Fruit fly (Drosophila melanogaster): ENCODE results near the gene GatC.
A peak's percentile ranks its signal among the peaks of the same experiment; 100 is the strongest.

GatC gene

dm6 chr2L:13801166-13801565 is 31.7 kb downstream of the GatC start (continued):
- TF ChIP-seq Fer1 (GFP tag; optimal IDR thresholded peaks at IDR 0.05): peak; percentile 35
- peak; percentile 76 for TF ChIP-seq ATbp (GFP tag; optimal IDR thresholded peaks at IDR 0.05)
- TF ChIP-seq CG9932 (GFP tag; IDR thresholded peaks at IDR 0.05): no peak
- no peak for TF ChIP-seq Elba2 (GFP tag; optimal IDR thresholded peaks at IDR 0.05)
- TF ChIP-seq ranshi (GFP tag; IDR thresholded peaks at IDR 0.05): no peak
- no peak for TF ChIP-seq CG12942 (GFP tag; optimal IDR thresholded peaks at IDR 0.05)
- no peak for TF ChIP-seq eve (GFP tag; optimal IDR thresholded peaks at IDR 0.05)
- TF ChIP-seq CG1233 (GFP tag; optimal IDR thresholded peaks at IDR 0.05): peak; percentile 11
- TF ChIP-seq CG12299 (tag; optimal IDR thresholded peaks at IDR 0.05): no peak
- TF ChIP-seq CG11456 (GFP tag; IDR thresholded peaks at IDR 0.05): no peak
- TF ChIP-seq jing (GFP tag; optimal IDR thresholded peaks at IDR 0.05): no peak
- no peak for TF ChIP-seq kay (GFP tag; optimal IDR thresholded peaks at IDR 0.05)
- TF ChIP-seq btn (GFP tag; optimal IDR thresholded peaks at IDR 0.05): no peak
- TF ChIP-seq CG12236 (GFP tag; optimal IDR thresholded peaks at IDR 0.05): no peak
- TF ChIP-seq disco-r (GFP tag; optimal IDR thresholded peaks at IDR 0.05): no peak
- no peak for TF ChIP-seq jumu (GFP tag; optimal IDR thresholded peaks at IDR 0.05)
- TF ChIP-seq NK7.1 (GFP tag; optimal IDR thresholded peaks at IDR 0.05): no peak
- peak; percentile 23 for TF ChIP-seq CG18599 (GFP tag; optimal IDR thresholded peaks at IDR 0.05)
- TF ChIP-seq wek (GFP tag; optimal IDR thresholded peaks at IDR 0.05): peak; percentile 8
- TF ChIP-seq caup (GFP tag; optimal IDR thresholded peaks at IDR 0.05; ENCODE audit: severe bottlenecking): no peak
- TF ChIP-seq sisA (GFP tag; IDR thresholded peaks at IDR 0.05): no peak
- no peak for TF ChIP-seq CG16863 (GFP tag; optimal IDR thresholded peaks at IDR 0.05)
- no peak for TF ChIP-seq sug (tag; optimal IDR thresholded peaks at IDR 0.05)
- no peak for TF ChIP-seq CG42726 (GFP tag; IDR thresholded peaks at IDR 0.05; ENCODE audit: partially characterized antibody)
- TF ChIP-seq CG17359 (tag; optimal IDR thresholded peaks at IDR 0.05): peak; percentile 50
- TF ChIP-seq HmgZ (tag; optimal IDR thresholded peaks at IDR 0.05): no peak
- TF ChIP-seq chn (GFP tag; optimal IDR thresholded peaks at IDR 0.05): no peak
- peak; percentile 12 for TF ChIP-seq CG17385 (GFP tag; optimal IDR thresholded peaks at IDR 0.05)
- TF ChIP-seq CG15073 (GFP tag; optimal IDR thresholded peaks at IDR 0.05): no peak
- TF ChIP-seq Dref (GFP tag; IDR thresholded peaks at IDR 0.05): no peak
- no peak for TF ChIP-seq run (tag; optimal IDR thresholded peaks at IDR 0.05)
- no peak for TF ChIP-seq yki (optimal IDR thresholded peaks at IDR 0.05)
- TF ChIP-seq nerfin-2 (GFP tag; IDR thresholded peaks at IDR 0.05; ENCODE audit: partially characterized antibody): no peak
- TF ChIP-seq jigr1 (GFP tag; IDR thresholded peaks at IDR 0.05): no peak
- no peak for TF ChIP-seq da (GFP tag; optimal IDR thresholded peaks at IDR 0.05)
- TF ChIP-seq Sry-β (GFP tag; optimal IDR thresholded peaks at IDR 0.05): no peak
- no peak for TF ChIP-seq gcm (GFP tag; optimal IDR thresholded peaks at IDR 0.05)
- TF ChIP-seq Ptx1 (GFP tag; IDR thresholded peaks at IDR 0.05): no peak
- no peak for TF ChIP-seq CG16779 (GFP tag; IDR thresholded peaks at IDR 0.05)
- no peak for TF ChIP-seq Mad (GFP tag; optimal IDR thresholded peaks at IDR 0.05)

- no peak for TF ChIP-seq sc (optimal IDR thresholded peaks at IDR 0.05)
- TF ChIP-seq sc (GFP tag; optimal IDR thresholded peaks at IDR 0.05): no peak
- TF ChIP-seq disco-r (GFP tag; optimal IDR thresholded peaks at IDR 0.05): no peak
- TF ChIP-seq CG10274 (GFP tag; optimal IDR thresholded peaks at IDR 0.05): no peak
- peak; percentile 3 for TF ChIP-seq CG16863 (GFP tag; optimal IDR thresholded peaks at IDR 0.05)
- no peak for TF ChIP-seq pho (GFP tag; optimal IDR thresholded peaks at IDR 0.05)
- TF ChIP-seq insv (GFP tag; optimal IDR thresholded peaks at IDR 0.05): no peak
- no peak for TF ChIP-seq HLH3B (GFP tag; IDR thresholded peaks at IDR 0.05)
- TF ChIP-seq E2f2 (GFP tag; IDR thresholded peaks at IDR 0.05): peak; percentile 70
- no peak for TF ChIP-seq CG32772 (GFP tag; IDR thresholded peaks at IDR 0.05)
- no peak for TF ChIP-seq CG7357 (GFP tag; IDR thresholded peaks at IDR 0.05)
- TF ChIP-seq TFAM (GFP tag; optimal IDR thresholded peaks at IDR 0.05): no peak
- no peak for TF ChIP-seq CG6654 (GFP tag; optimal IDR thresholded peaks at IDR 0.05)
- no peak for TF ChIP-seq dimm (GFP tag; IDR thresholded peaks at IDR 0.05)
- no peak for TF ChIP-seq CG9817 (tag; optimal IDR thresholded peaks at IDR 0.05)
- no peak for TF ChIP-seq Mad (GFP tag; optimal IDR thresholded peaks at IDR 0.05)
- no peak for TF ChIP-seq knrl (GFP tag; IDR thresholded peaks at IDR 0.05; ENCODE audit: partially characterized antibody)
- TF ChIP-seq gce (GFP tag; IDR thresholded peaks at IDR 0.05): no peak
Observed at dm6 chr2L:13793405-13793804, 39.5 kb downstream of the GatC start, which contains the start of gene Sec71. Gene Sec71 (plus strand): TSS chr2L:13793521.
